Worm (Caenorhabditis elegans) whole organism, L1 larva: Measurements from ENCODE around the gene cam-1.
A peak's percentile ranks its signal among the peaks of the same experiment; 100 is the strongest.

ENCODE experiments used
- C04F5.9 ChIP-seq: sonication (generic microtip); optimal IDR thresholded peaks from 2 replicates; lab custom pipeline; 2016; ENCODE audit warnings: missing genetic modification characterization, missing compliant biosample characterization
- F16B12.6 ChIP-seq: fragments of 150-350 bp; optimal IDR thresholded peaks from 2 replicates; lab custom pipeline; 2014; ENCODE audit warnings: missing biosample characterization, missing genetic modification characterization
- Y116A8C.19 ChIP-seq: sonication (generic microtip); optimal IDR thresholded peaks from 2 replicates; lab custom pipeline; 2016; ENCODE audit warnings: missing compliant biosample characterization, missing genetic modification characterization, borderline replicate concordance
- aha-1 ChIP-seq: fragments of 150-350 bp; optimal IDR thresholded peaks from 2 replicates; lab custom pipeline; 2014; ENCODE audit warnings: missing biosample characterization, missing genetic modification characterization
- aly-2 ChIP-seq: fragments of 150-350 bp; optimal IDR thresholded peaks from 2 replicates; lab custom pipeline; 2014; ENCODE audit warnings: missing biosample characterization, missing genetic modification characterization
- blmp-1 ChIP-seq: fragments of 150-350 bp; optimal IDR thresholded peaks from 2 replicates; lab custom pipeline; 2014; ENCODE audit warnings: missing biosample characterization, missing genetic modification characterization
- ceh-8 ChIP-seq: fragments of 200-800 bp; sonication (Bioruptor generic); optimal IDR thresholded peaks from 2 replicates; lab custom pipeline; 2018; ENCODE audit warnings: mild to moderate bottlenecking, missing genetic modification characterization, moderate library complexity, missing compliant biosample characterization
- ceh-82 ChIP-seq, 3 experiments: fragments of 150-350 bp in 1 of 3; sonication (generic microtip) in 2 of 3; optimal IDR thresholded peaks; 2 replicates each; lab custom pipeline; 2014 to 2017; ENCODE audit warnings: missing biosample characterization in 3 of 3, missing genetic modification characterization in 3 of 3
- ceh-88 ChIP-seq: fragments of 200-800 bp; sonication (Bioruptor generic); IDR thresholded peaks from 2 replicates; pipeline ENCODE4 v1.3.6; 2022; ENCODE audit warnings: missing genetic modification characterization, missing compliant biosample characterization
- ces-1 ChIP-seq: fragments of 150-350 bp; optimal IDR thresholded peaks from 2 replicates; lab custom pipeline; 2014; ENCODE audit warnings: missing biosample characterization, missing genetic modification reagents, missing genetic modification characterization
- dpl-1 ChIP-seq, 3 experiments: fragments of 150-350 bp in 2 of 3; sonication (generic microtip) in 1 of 3; optimal IDR thresholded peaks; 2 replicates each; lab custom pipeline; 2014 to 2017; ENCODE audit warnings: missing biosample characterization in 3 of 3, missing genetic modification characterization in 3 of 3, missing genetic modification reagents in 3 of 3
- efl-1 ChIP-seq, 4 experiments: fragments of 150-350 bp; optimal IDR thresholded peaks in 3 of 4; peaks in 1 of 4; 1 replicate in 1 of 4; 2 replicates in 3 of 4; lab custom pipeline; 2014; ENCODE audit warnings: missing biosample characterization in 2 of 4, missing genetic modification characterization in 2 of 4, missing genetic modification reagents in 2 of 4
- egl-13 ChIP-seq: sonication (generic microtip); optimal IDR thresholded peaks from 2 replicates; lab custom pipeline; 2016; ENCODE audit warnings: missing genotype, missing genetic modification reagents, missing genetic modification characterization, missing compliant biosample characterization
- egl-27 ChIP-seq, 2 experiments: fragments of 150-350 bp in 1 of 2; sonication (generic microtip); optimal IDR thresholded peaks; 3 replicates each; lab custom pipeline; 2017 to 2018; ENCODE audit warnings: missing biosample characterization in 2 of 2, missing genetic modification characterization in 2 of 2, missing genetic modification reagents in 2 of 2
- elt-2 ChIP-seq: sonication (generic microtip); optimal IDR thresholded peaks from 2 replicates; lab custom pipeline; 2016; ENCODE audit warnings: missing genetic modification characterization, mild to moderate bottlenecking, inconsistent platforms, missing compliant biosample characterization, missing genetic modification reagents
- elt-3 ChIP-seq, 6 experiments: fragments of 150-350 bp in 1 of 6; sonication (generic microtip); optimal IDR thresholded peaks; 2 replicates each; lab custom pipeline; 2017 to 2018; ENCODE audit warnings: missing biosample characterization in 6 of 6, missing genetic modification characterization in 6 of 6, inconsistent platforms in 1 of 6
- fkh-4 ChIP-seq: sonication (generic microtip); optimal IDR thresholded peaks from 2 replicates; lab custom pipeline; 2016; ENCODE audit warnings: missing compliant biosample characterization, missing genetic modification characterization, borderline replicate concordance
- fkh-8 ChIP-seq: sonication (generic microtip); optimal IDR thresholded peaks from 2 replicates; lab custom pipeline; 2016; ENCODE audit warnings: mild to moderate bottlenecking, missing genetic modification characterization, missing compliant biosample characterization
- fos-1 ChIP-seq: fragments of 150-350 bp; optimal IDR thresholded peaks from 2 replicates; lab custom pipeline; 2014; ENCODE audit warnings: missing biosample characterization, missing genetic modification characterization
- hlh-17 ChIP-seq: fragments of 200-800 bp; sonication (Bioruptor generic); optimal IDR thresholded peaks from 2 replicates; lab custom pipeline; 2018; ENCODE audit warnings: missing genetic modification characterization, mild to moderate bottlenecking, missing compliant biosample characterization, moderate library complexity, borderline replicate concordance
- hpl-2 ChIP-seq: fragments of 150-350 bp; optimal IDR thresholded peaks from 2 replicates; lab custom pipeline; 2014; ENCODE audit warnings: missing biosample characterization, missing genetic modification reagents, missing genetic modification characterization
- jun-1 ChIP-seq: fragments of 150-350 bp; optimal IDR thresholded peaks from 2 replicates; lab custom pipeline; 2014; ENCODE audit warnings: missing biosample characterization, missing genetic modification reagents, missing genetic modification characterization
- lin-35 ChIP-seq, 2 experiments: fragments of 150-350 bp; optimal IDR thresholded peaks; 2 replicates each; lab custom pipeline; 2014; ENCODE audit warnings: missing biosample characterization in 2 of 2, missing genetic modification characterization in 2 of 2, missing genetic modification reagents in 2 of 2
- lir-3 ChIP-seq: sonication (generic microtip); optimal IDR thresholded peaks from 2 replicates; lab custom pipeline; 2016; ENCODE audit warnings: mild to moderate bottlenecking, missing genetic modification characterization, moderate library complexity, missing compliant biosample characterization; ENCODE audit not compliant: poor library complexity
- lsy-2 ChIP-seq, 2 experiments: fragments of 150-350 bp; optimal IDR thresholded peaks; 2 replicates each; lab custom pipeline; 2014; ENCODE audit warnings: missing biosample characterization in 2 of 2, missing genetic modification characterization in 2 of 2
- mef-2 ChIP-seq: fragments of 150-350 bp; optimal IDR thresholded peaks from 2 replicates; lab custom pipeline; 2014; ENCODE audit warnings: missing biosample characterization, missing genetic modification characterization
- nhr-19 ChIP-seq: fragments of 200-800 bp; sonication (Bioruptor generic); conservative IDR thresholded peaks from 2 replicates; pipeline ENCODE4 v1.3.6; 2022; ENCODE audit warnings: missing genetic modification characterization, missing compliant biosample characterization
- nhr-20 ChIP-seq: sonication (generic microtip); optimal IDR thresholded peaks from 2 replicates; lab custom pipeline; 2016; ENCODE audit warnings: mild to moderate bottlenecking, missing genetic modification characterization, missing compliant biosample characterization
- nhr-237 ChIP-seq: fragments of 150-350 bp; optimal IDR thresholded peaks from 2 replicates; lab custom pipeline; 2014; ENCODE audit warnings: missing biosample characterization, missing genetic modification characterization
- nhr-28 ChIP-seq: fragments of 150-350 bp; optimal IDR thresholded peaks from 2 replicates; lab custom pipeline; 2014; ENCODE audit warnings: missing biosample characterization, missing genetic modification characterization
- nhr-71 ChIP-seq: sonication (generic microtip); optimal IDR thresholded peaks from 2 replicates; lab custom pipeline; 2016; ENCODE audit warnings: mild to moderate bottlenecking, missing genetic modification characterization, moderate library complexity, missing compliant biosample characterization
- nhr-84 ChIP-seq: sonication (generic microtip); optimal IDR thresholded peaks from 2 replicates; lab custom pipeline; 2017; ENCODE audit warnings: missing biosample characterization, missing genetic modification characterization
- nhr-85 ChIP-seq: sonication (generic microtip); peaks from one replicate; lab custom pipeline; 2016; ENCODE audit warnings: missing genetic modification characterization, inconsistent platforms, missing compliant biosample characterization
- nhr-90 ChIP-seq: sonication (generic microtip); optimal IDR thresholded peaks from 2 replicates; lab custom pipeline; 2016; ENCODE audit warnings: mild to moderate bottlenecking, missing genetic modification characterization, missing compliant biosample characterization; ENCODE audit not compliant: poor library complexity
- pag-3 ChIP-seq: sonication (generic microtip); optimal IDR thresholded peaks from 2 replicates; lab custom pipeline; 2017; ENCODE audit warnings: missing genetic modification characterization, mild to moderate bottlenecking, missing compliant biosample characterization, antibody characterized with exemption, borderline replicate concordance; ENCODE audit not compliant: insufficient read depth
- skn-1 ChIP-seq: fragments of 150-350 bp; optimal IDR thresholded peaks from 2 replicates; lab custom pipeline; 2014; ENCODE audit warnings: missing biosample characterization, missing genetic modification characterization
- snu-23 ChIP-seq: sonication (generic microtip); optimal IDR thresholded peaks from 2 replicates; lab custom pipeline; 2016; ENCODE audit warnings: missing genetic modification characterization, missing compliant biosample characterization
- sup-37 ChIP-seq: fragments of 200-800 bp; sonication (Bioruptor generic); optimal IDR thresholded peaks from 2 replicates; lab custom pipeline; 2018; ENCODE audit warnings: mild to moderate bottlenecking, missing genetic modification characterization, missing compliant biosample characterization
- swsn-7 ChIP-seq: sonication (generic microtip); optimal IDR thresholded peaks from 2 replicates; lab custom pipeline; 2016; ENCODE audit warnings: missing genetic modification characterization, missing compliant biosample characterization
- tbx-2 ChIP-seq: sonication (generic microtip); optimal IDR thresholded peaks from 2 replicates; lab custom pipeline; 2016; ENCODE audit warnings: missing genetic modification characterization, missing compliant biosample characterization
- tlp-1 ChIP-seq: fragments of 150-350 bp; optimal IDR thresholded peaks from 2 replicates; lab custom pipeline; 2014; ENCODE audit warnings: missing biosample characterization, missing genetic modification characterization
- unc-62 ChIP-seq: fragments of 150-350 bp; optimal IDR thresholded peaks from 2 replicates; lab custom pipeline; 2014; ENCODE audit warnings: missing biosample characterization, missing genetic modification reagents, missing genetic modification characterization
- unc-98 ChIP-seq: fragments of 200-800 bp; sonication (Bioruptor generic); IDR thresholded peaks from 2 replicates; pipeline ENCODE4 v1.3.6; 2022; ENCODE audit warnings: missing genetic modification characterization, missing compliant biosample characterization
- zip-4 ChIP-seq: fragments of 200-800 bp; sonication (Bioruptor generic); optimal IDR thresholded peaks from 2 replicates; lab custom pipeline; 2018; ENCODE audit warnings: mild to moderate bottlenecking, missing genetic modification characterization, moderate library complexity, missing compliant biosample characterization
- ztf-4 ChIP-seq: fragments of 150-350 bp; optimal IDR thresholded peaks from 2 replicates; lab custom pipeline; 2014; ENCODE audit warnings: missing biosample characterization, missing genetic modification characterization

The cam-1 gene

ce11 chrII:9273984-9274383 is 36.1 kb downstream of the cam-1 start (continued):
- TF ChIP-seq jun-1 (peak; percentile 78), fkh-8 (tag; lab: Kevin White, UChicago) (peak; percentile 89), zip-4 (no peak), lsy-2 (tag; optimal IDR thresholded peaks at IDR 0.05; lab: Kevin White, UChicago) (peak; percentile 87 to 89), lir-3 (peak; percentile 62), nhr-28 (tag; lab: Kevin White, UChicago) (no peak), elt-2 (peak; percentile 53), Y116A8C.19 (no peak), C04F5.9 (tag; lab: Kevin White, UChicago) (peak; percentile 16), dpl-1 (GFP tag; optimal IDR thresholded peaks at IDR 0.05; lab: Kevin White, UChicago) (peak; percentile 47 to 70 (median 69)), nhr-20 (tag; lab: Kevin White, UChicago) (peak; percentile 91), hlh-17 (GFP tag; lab: Kevin White, UChicago) (no peak), F16B12.6 (tag; lab: Kevin White, UChicago) (peak; percentile 51), lin-35 (GFP tag; optimal IDR thresholded peaks at IDR 0.05; lab: Kevin White, UChicago) (peak; percentile 68 to 84), egl-13 (tag; lab: Kevin White, UChicago) (peak; percentile 55), swsn-7 (peak; percentile 86), sup-37 (GFP tag; lab: Kevin White, UChicago) (no peak), blmp-1 (tag; lab: Kevin White, UChicago) (peak; percentile 71), unc-98 (GFP tag; lab: Robert Waterston, UW) (no peak), efl-1 (optimal IDR thresholded peaks at IDR 0.05; lab: Kevin White, UChicago) (peak; percentile 83 to 91), efl-1 (GFP tag; optimal IDR thresholded peaks at IDR 0.05 in 1 of 2; lab: Kevin White, UChicago) (peak; percentile 63 to 96), aha-1 (tag; lab: Kevin White, UChicago) (no peak), aly-2 (tag; lab: Kevin White, UChicago) (peak; percentile 42), tbx-2 (tag; lab: Kevin White, UChicago) (peak; percentile 89), nhr-237 (tag; lab: Kevin White, UChicago) (peak; percentile 30), pag-3 (tag; lab: Kevin White, UChicago) (no peak), tlp-1 (tag; lab: Kevin White, UChicago) (no peak), nhr-90 (tag; lab: Kevin White, UChicago) (peak; percentile 77), ceh-8 (no peak), unc-62 (GFP tag; lab: Kevin White, UChicago) (no peak), elt-3 (tag; optimal IDR thresholded peaks at IDR 0.05; lab: Kevin White, UChicago) (peak in 2 of 6 experiments; percentile 63 to 82), snu-23 (GFP tag; lab: Kevin White, UChicago) (peak; percentile 94), ceh-82 (tag; optimal IDR thresholded peaks at IDR 0.05; lab: Kevin White, UChicago) (peak; percentile 5 to 90 (median 86)), hpl-2 (GFP tag; lab: Kevin White, UChicago) (peak; percentile 44), mef-2 (peak; percentile 66), skn-1 (tag; lab: Kevin White, UChicago) (peak; percentile 67), ztf-4 (peak; percentile 71), nhr-19 (GFP tag; lab: Robert Waterston, UW) (peak; percentile 86), fkh-4 (peak; percentile 45), nhr-71 (tag; lab: Kevin White, UChicago) (peak; percentile 96), ces-1 (GFP tag; lab: Kevin White, UChicago) (no peak), fos-1 (tag; lab: Kevin White, UChicago) (peak; percentile 86), ceh-88 (peak; percentile 16; the same call in 1 of the 2 replicates), egl-27 (tag; optimal IDR thresholded peaks at IDR 0.05; lab: Kevin White, UChicago) (peak; percentile 40 to 54), nhr-85 (tag; lab: Kevin White, UChicago) (peak; percentile 97), nhr-84 (tag; lab: Kevin White, UChicago) (no peak)
